Fruit fly (Drosophila melanogaster): Measurements from ENCODE around the gene Dph4.

The Dph4 gene

DNA sequence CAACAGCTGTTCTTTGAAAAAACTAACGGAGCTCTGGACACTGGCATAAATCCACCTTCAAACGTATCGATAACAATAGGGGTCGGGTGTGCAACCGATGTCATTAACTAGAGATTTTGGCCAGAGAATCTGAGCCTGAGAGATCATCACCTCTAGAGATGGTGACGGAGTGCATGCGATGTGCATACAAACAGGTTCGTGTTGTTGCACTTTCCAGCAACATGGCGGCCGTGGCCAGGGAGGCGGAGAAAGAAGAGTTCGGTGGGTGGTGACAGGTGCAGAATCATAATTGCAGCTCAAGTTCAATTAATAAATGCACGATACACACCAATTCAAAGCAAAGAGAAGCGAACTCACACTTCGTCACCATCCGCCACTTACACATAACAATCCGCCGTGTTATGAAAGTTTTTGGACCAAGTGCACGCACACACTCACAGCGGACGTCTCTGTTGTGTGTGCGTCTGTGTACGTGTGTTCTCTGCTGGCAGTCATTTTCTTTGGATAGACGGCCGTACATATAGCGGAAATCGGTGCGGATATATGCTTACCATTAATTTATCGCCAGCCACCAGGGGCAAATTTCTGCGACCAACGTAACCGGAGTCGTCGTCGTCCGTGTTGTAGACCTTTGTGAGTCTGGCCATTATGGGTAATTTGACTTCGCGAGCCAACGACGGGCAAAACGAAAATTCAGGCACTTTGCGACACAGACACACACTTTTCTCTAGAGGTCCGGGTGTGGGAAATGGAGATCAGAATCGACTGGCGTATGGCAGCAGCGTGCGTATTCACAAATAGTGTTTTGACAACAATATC, 35.3 kb upstream of the Dph4 start (continued):
- TF ChIP-seq CG2120 (GFP tag; optimal IDR thresholded peaks at IDR 0.05) (no peak), CG8944 (GFP tag; optimal IDR thresholded peaks at IDR 0.05) (no peak), cg (GFP tag; optimal IDR thresholded peaks at IDR 0.05) (peak; percentile 94), CG4328 (GFP tag; optimal IDR thresholded peaks at IDR 0.05) (no peak), Abd-B (GFP tag; optimal IDR thresholded peaks at IDR 0.05) (no peak), CG13424 (tag; optimal IDR thresholded peaks at IDR 0.05) (no peak), ATbp (GFP tag; optimal IDR thresholded peaks at IDR 0.05) (no peak), Ets65A (GFP tag) (peak; percentile 81), CG10565 (GFP tag; optimal IDR thresholded peaks at IDR 0.05) (no peak), Neu2 (GFP tag; optimal IDR thresholded peaks at IDR 0.05; ENCODE audit: borderline replicate concordance) (peak; percentile 79), CG12155 (GFP tag; optimal IDR thresholded peaks at IDR 0.05) (no peak), D19A (tag; optimal IDR thresholded peaks at IDR 0.05) (no peak), CG3407 (GFP tag; optimal IDR thresholded peaks at IDR 0.05) (no peak), Rfx (GFP tag; IDR thresholded peaks at IDR 0.05) (peak; percentile 26), Opbp (GFP tag; IDR thresholded peaks at IDR 0.05; ENCODE audit: partially characterized antibody) (0 out of 3 replicates have a peak, but pooled peaks have one; percentile 25), ttk (GFP tag; IDR thresholded peaks at IDR 0.05) (0 out of 2 replicates have a peak, but pooled peaks have one; percentile 10), CG17802 (tag; optimal IDR thresholded peaks at IDR 0.05) (no peak), zf30C (GFP tag; optimal IDR thresholded peaks at IDR 0.05) (no peak), YL-1 (GFP tag; optimal IDR thresholded peaks at IDR 0.05) (peak; percentile 76), Sry-δ (GFP tag; optimal IDR thresholded peaks at IDR 0.05) (peak; percentile 78), maf-S (GFP tag; optimal IDR thresholded peaks at IDR 0.05) (no peak), cato (GFP tag; optimal IDR thresholded peaks at IDR 0.05; ENCODE audit: borderline replicate concordance) (no peak), CG2875 (GFP tag; optimal IDR thresholded peaks at IDR 0.05) (no peak), CG34422 (GFP tag; IDR thresholded peaks at IDR 0.05) (peak; percentile 20; the same call in 1 of the 3 replicates), BEAF-32 (GFP tag; optimal IDR thresholded peaks at IDR 0.05) (peak; percentile 49), Hsf (GFP tag; optimal IDR thresholded peaks at IDR 0.05) (no peak), CG2116 (GFP tag; optimal IDR thresholded peaks at IDR 0.05) (peak; percentile 36), CG18011 (GFP tag; optimal IDR thresholded peaks at IDR 0.05) (peak; percentile 2), kni (GFP tag; optimal IDR thresholded peaks at IDR 0.05) (peak; percentile 4), mld (GFP tag; IDR thresholded peaks at IDR 0.05; ENCODE audit: partially characterized antibody) (peak; percentile 37; the same call in 1 of the 3 replicates), CG34376 (GFP tag; optimal IDR thresholded peaks at IDR 0.05) (peak; percentile 70), CG4360 (GFP tag; IDR thresholded peaks at IDR 0.05) (peak; percentile 46; the same call in 1 of the 2 replicates), CG12769 (tag; optimal IDR thresholded peaks at IDR 0.05) (no peak), D (optimal IDR thresholded peaks at IDR 0.05) (peak; percentile 24), D (GFP tag; optimal IDR thresholded peaks at IDR 0.05) (no peak), CG11504 (tag; optimal IDR thresholded peaks at IDR 0.05) (no peak), lmd (GFP tag; IDR thresholded peaks at IDR 0.05) (0 out of 2 replicates have a peak, but pooled peaks have one; percentile 4), h (optimal IDR thresholded peaks at IDR 0.05) (no peak), CG32532 (GFP tag; IDR thresholded peaks at IDR 0.05) (peak; percentile 53), gfzf (GFP tag; optimal IDR thresholded peaks at IDR 0.05) (no peak), slbo (GFP tag; IDR thresholded peaks at IDR 0.05) (peak; percentile 35; the same call in 1 of the 2 replicates), CG1603 (tag; optimal IDR thresholded peaks at IDR 0.05) (peak; percentile 24), Fer1 (GFP tag; optimal IDR thresholded peaks at IDR 0.05) (peak; percentile 6), nom (GFP tag; optimal IDR thresholded peaks at IDR 0.05) (peak; percentile 4), unpg (GFP tag; optimal IDR thresholded peaks at IDR 0.05) (no peak), MESR4 (GFP tag; optimal IDR thresholded peaks at IDR 0.05) (peak; percentile 84), Blimp-1 (GFP tag; optimal IDR thresholded peaks at IDR 0.05) (no peak), CG8478 (optimal IDR thresholded peaks at IDR 0.05) (peak; percentile 84)
